Fruit fly (Drosophila melanogaster): Measurements from ENCODE around the gene CG10317.

- TF ChIP-seq Myc (optimal IDR thresholded peaks at IDR 0.05) (no peak), psq (optimal IDR thresholded peaks at IDR 0.05) (no peak), Sin3A (optimal IDR thresholded peaks at IDR 0.05) (no peak)
Observed at dm6 chr3R:16331809-16332343, 38.5 kb downstream of the CG10317 start.
